Fruit fly (Drosophila melanogaster) whole organism, embryonic: ENCODE measurements around the gene cv-c.
A peak's percentile ranks its signal among the peaks of the same experiment; 100 is the strongest.

ENCODE experiments used
- BEAF-32 ChIP-seq: fragments of 200-800 bp; sonication (Bioruptor generic); optimal IDR thresholded peaks from 3 replicates; lab custom pipeline; 2017; ENCODE audit warnings: missing biosample characterization, missing genetic modification characterization, mild to moderate bottlenecking, moderate library complexity, missing genetic modification reagents
- CG10979 ChIP-seq: fragments of 200-800 bp; sonication (Bioruptor generic); optimal IDR thresholded peaks from 2 replicates; lab custom pipeline; 2018; ENCODE audit warnings: missing biosample characterization, mild to moderate bottlenecking, missing genetic modification characterization, moderate library complexity
- CG11247 ChIP-seq: fragments of 200-800 bp; sonication (Bioruptor generic); IDR thresholded peaks from 2 replicates; pipeline ENCODE4 v1.3.6; 2022; ENCODE audit warnings: missing biosample characterization, missing genetic modification characterization
- CG11456 ChIP-seq: fragments of 200-800 bp; sonication (Bioruptor generic); IDR thresholded peaks from 3 replicates; pipeline ENCODE4 v1.3.6; 2022; ENCODE audit warnings: missing biosample characterization, missing genetic modification characterization
- CG13287 ChIP-seq: fragments of 200-800 bp; sonication (Bioruptor generic); IDR thresholded peaks from 2 replicates; pipeline ENCODE4 v1.3.6; 2022; ENCODE audit warnings: missing biosample characterization, missing genetic modification characterization; ENCODE audit not compliant: partially characterized antibody
- CG13424 ChIP-seq: fragments of 200-800 bp; sonication (Bioruptor generic); optimal IDR thresholded peaks from 2 replicates; lab custom pipeline; 2019; ENCODE audit warnings: missing biosample characterization, mild to moderate bottlenecking, missing genetic modification characterization, moderate library complexity
- CG18262 ChIP-seq: fragments of 200-800 bp; optimal IDR thresholded peaks from 3 replicates; lab custom pipeline; 2019; ENCODE audit warnings: missing biosample characterization, mild to moderate bottlenecking, missing genetic modification characterization, moderate library complexity
- CG18476 ChIP-seq: fragments of 200-800 bp; sonication (Bioruptor generic); optimal IDR thresholded peaks from 2 replicates; lab custom pipeline; 2016; ENCODE audit warnings: missing biosample characterization, mild to moderate bottlenecking, missing genetic modification characterization
- CG18619 ChIP-seq: fragments of 200-800 bp; sonication (Bioruptor generic); optimal IDR thresholded peaks from 3 replicates; lab custom pipeline; 2017; ENCODE audit warnings: missing biosample characterization, mild to moderate bottlenecking, missing genetic modification characterization
- CG3065 ChIP-seq: fragments of 200-800 bp; sonication (Bioruptor generic); optimal IDR thresholded peaks from 2 replicates; lab custom pipeline; 2016; ENCODE audit warnings: missing biosample characterization, missing genetic modification characterization
- CG32532 ChIP-seq: fragments of 200-800 bp; sonication (Bioruptor generic); IDR thresholded peaks from 2 replicates; pipeline ENCODE4 v1.3.6; 2022; ENCODE audit warnings: missing biosample characterization, missing genetic modification characterization
- CG4404 ChIP-seq: fragments of 200-800 bp; sonication (Bioruptor generic); IDR thresholded peaks from 2 replicates; pipeline ENCODE4 v1.3.6; 2022; ENCODE audit warnings: missing biosample characterization, missing genetic modification characterization
- CG4707 ChIP-seq: fragments of 200-800 bp; sonication (Bioruptor generic); optimal IDR thresholded peaks from 2 replicates; lab custom pipeline; 2018; ENCODE audit warnings: missing biosample characterization, mild to moderate bottlenecking, missing genetic modification characterization, moderate library complexity
- CG4854 ChIP-seq: fragments of 200-800 bp; sonication (Bioruptor generic); optimal IDR thresholded peaks from 2 replicates; lab custom pipeline; 2016; ENCODE audit warnings: missing biosample characterization, missing genetic modification characterization, inconsistent platforms
- CG6254 ChIP-seq: fragments of 200-800 bp; sonication (Bioruptor generic); optimal IDR thresholded peaks from 3 replicates; lab custom pipeline; 2017; ENCODE audit warnings: mild to moderate bottlenecking, missing biosample characterization, missing genetic modification reagents, missing genetic modification characterization
- CG6813 ChIP-seq: fragments of 200-800 bp; sonication (Bioruptor generic); optimal IDR thresholded peaks from 2 replicates; lab custom pipeline; 2017; ENCODE audit warnings: missing biosample characterization, missing genetic modification characterization, mild to moderate bottlenecking, moderate library complexity, missing genetic modification reagents
- CG7271 ChIP-seq: fragments of 200-800 bp; sonication (Bioruptor generic); optimal IDR thresholded peaks from 2 replicates; lab custom pipeline; 2018; ENCODE audit warnings: missing biosample characterization, mild to moderate bottlenecking, missing genetic modification characterization, moderate library complexity
- CG8089 ChIP-seq: fragments of 200-800 bp; sonication (Bioruptor generic); optimal IDR thresholded peaks from 3 replicates; lab custom pipeline; 2016; ENCODE audit warnings: missing biosample characterization, missing genetic modification characterization
- CG8765 ChIP-seq: fragments of 200-800 bp; sonication (Bioruptor generic); IDR thresholded peaks from 2 replicates; pipeline ENCODE4 v1.3.6; 2022; ENCODE audit warnings: missing biosample characterization, missing genetic modification characterization
- CG8924 ChIP-seq: fragments of 200-800 bp; optimal IDR thresholded peaks from 3 replicates; lab custom pipeline; 2019; ENCODE audit warnings: missing biosample characterization, mild to moderate bottlenecking, missing genetic modification characterization, moderate library complexity
- Dfd ChIP-seq, 2 experiments: fragments of >200 bp; optimal IDR thresholded peaks; 2 replicates each; lab custom pipeline; 2017; ENCODE audit warnings: missing biosample characterization in 2 of 2, missing genetic modification characterization in 2 of 2
- Doc3 ChIP-seq: fragments of 200-800 bp; sonication (Bioruptor generic); IDR thresholded peaks from 3 replicates; pipeline ENCODE4 v1.3.6; 2022; ENCODE audit warnings: missing biosample characterization, missing genetic modification characterization; ENCODE audit not compliant: partially characterized antibody
- HLHmδ ChIP-seq: fragments of 200-800 bp; sonication (Bioruptor generic); optimal IDR thresholded peaks from 2 replicates; lab custom pipeline; 2018; ENCODE audit warnings: missing biosample characterization, mild to moderate bottlenecking, missing genetic modification characterization, moderate library complexity
- HmgZ ChIP-seq: fragments of 200-800 bp; sonication (Bioruptor generic); optimal IDR thresholded peaks from 2 replicates; lab custom pipeline; 2018; ENCODE audit warnings: missing biosample characterization, mild to moderate bottlenecking, missing genetic modification characterization
- Hsf ChIP-seq: fragments of 200-800 bp; sonication (Bioruptor generic); optimal IDR thresholded peaks from 3 replicates; lab custom pipeline; 2016; ENCODE audit warnings: missing biosample characterization, missing genetic modification characterization
- Mad ChIP-seq: fragments of 200-800 bp; sonication (Bioruptor generic); optimal IDR thresholded peaks from 2 replicates; lab custom pipeline; 2016; ENCODE audit warnings: missing biosample characterization, missing genetic modification characterization
- Mrtf ChIP-seq: fragments of 200-800 bp; sonication (Bioruptor generic); IDR thresholded peaks from 3 replicates; pipeline ENCODE4 v1.3.6; 2022; ENCODE audit warnings: missing biosample characterization, missing genetic modification characterization
- Rx ChIP-seq: fragments of 200-800 bp; sonication (Bioruptor generic); IDR thresholded peaks from 2 replicates; pipeline ENCODE4 v1.3.6; 2022; ENCODE audit warnings: missing biosample characterization, missing genetic modification characterization
- Sox102F ChIP-seq: fragments of 200-800 bp; sonication (Bioruptor generic); optimal IDR thresholded peaks from 2 replicates; lab custom pipeline; 2018; ENCODE audit warnings: missing biosample characterization, mild to moderate bottlenecking, missing genetic modification characterization, moderate library complexity
- Spps ChIP-seq: fragments of 200-800 bp; sonication (Bioruptor generic); optimal IDR thresholded peaks from 2 replicates; lab custom pipeline; 2018; ENCODE audit warnings: missing biosample characterization, mild to moderate bottlenecking, missing genetic modification characterization
- Sry-δ ChIP-seq: fragments of 200-800 bp; sonication (Bioruptor generic); optimal IDR thresholded peaks from 2 replicates; lab custom pipeline; 2016; ENCODE audit warnings: missing biosample characterization, missing genetic modification characterization
- abd-A ChIP-seq: fragments of 200-800 bp; sonication (Bioruptor generic); optimal IDR thresholded peaks from 3 replicates; lab custom pipeline; 2019; ENCODE audit warnings: missing biosample characterization, mild to moderate bottlenecking, missing genetic modification characterization, moderate library complexity
- ac ChIP-seq: fragments of 200-800 bp; sonication (Bioruptor generic); optimal IDR thresholded peaks from 3 replicates; lab custom pipeline; 2017; ENCODE audit warnings: missing biosample characterization, mild to moderate bottlenecking, missing genetic modification characterization
- bbx ChIP-seq: fragments of 200-800 bp; sonication (Bioruptor generic); IDR thresholded peaks from 2 replicates; pipeline ENCODE4 v1.3.6; 2022; ENCODE audit warnings: missing biosample characterization, missing genetic modification characterization; ENCODE audit not compliant: partially characterized antibody
- cwo ChIP-seq: fragments of 200-800 bp; sonication (Bioruptor generic); optimal IDR thresholded peaks from 3 replicates; lab custom pipeline; 2017; ENCODE audit warnings: missing biosample characterization, missing genetic modification characterization, mild to moderate bottlenecking, moderate library complexity, missing genetic modification reagents
- da ChIP-seq: fragments of 200-800 bp; sonication (Bioruptor generic); optimal IDR thresholded peaks from 2 replicates; lab custom pipeline; 2016; ENCODE audit warnings: missing biosample characterization, missing genetic modification characterization
- dysf ChIP-seq: fragments of 200-800 bp; sonication (Bioruptor generic); IDR thresholded peaks from 3 replicates; pipeline ENCODE4 v1.3.6; 2022; ENCODE audit warnings: missing biosample characterization, missing genetic modification characterization
- eyg ChIP-seq: fragments of 200-800 bp; sonication (Bioruptor generic); optimal IDR thresholded peaks from 3 replicates; lab custom pipeline; 2016; ENCODE audit warnings: missing biosample characterization, missing genetic modification characterization
- fd96Cb ChIP-seq: fragments of 200-800 bp; sonication (Bioruptor generic); optimal IDR thresholded peaks from 2 replicates; lab custom pipeline; 2018; ENCODE audit warnings: missing biosample characterization, mild to moderate bottlenecking, missing genetic modification characterization, moderate library complexity
- insv ChIP-seq, 2 experiments: fragments of 200-800 bp; sonication (Bioruptor generic); optimal IDR thresholded peaks; 3 replicates each; lab custom pipeline; 2016 to 2018; ENCODE audit warnings: missing biosample characterization in 2 of 2, missing genetic modification characterization in 2 of 2
- lmd ChIP-seq: fragments of 200-800 bp; sonication (Bioruptor generic); IDR thresholded peaks from 2 replicates; pipeline ENCODE4 v1.3.6; 2022; ENCODE audit warnings: missing biosample characterization, missing genetic modification characterization
- mam ChIP-seq: fragments of 200-800 bp; sonication (Bioruptor generic); optimal IDR thresholded peaks from 3 replicates; lab custom pipeline; 2016; ENCODE audit warnings: missing biosample characterization, missing genetic modification characterization
- nerfin-1 ChIP-seq: fragments of 200-800 bp; sonication (Bioruptor generic); optimal IDR thresholded peaks from 3 replicates; lab custom pipeline; 2019; ENCODE audit warnings: missing biosample characterization, mild to moderate bottlenecking, missing genetic modification characterization, moderate library complexity
- pfk ChIP-seq: fragments of 200-800 bp; sonication (Bioruptor generic); optimal IDR thresholded peaks from 2 replicates; lab custom pipeline; 2018; ENCODE audit warnings: missing biosample characterization, mild to moderate bottlenecking, missing genetic modification characterization, moderate library complexity
- scrt ChIP-seq: fragments of 200-800 bp; sonication (Bioruptor generic); optimal IDR thresholded peaks from 2 replicates; lab custom pipeline; 2018; ENCODE audit warnings: missing biosample characterization, mild to moderate bottlenecking, missing genetic modification characterization, moderate library complexity
- wor ChIP-seq: fragments of 200-800 bp; sonication (Bioruptor generic); IDR thresholded peaks from 2 replicates; pipeline ENCODE4 v1.3.6; 2022; ENCODE audit warnings: missing biosample characterization, missing genetic modification characterization
- yki ChIP-seq: fragments of >200 bp; optimal IDR thresholded peaks from 3 replicates; lab custom pipeline; 2018
- zf30C ChIP-seq: fragments of 200-800 bp; sonication (Bioruptor generic); optimal IDR thresholded peaks from 3 replicates; lab custom pipeline; 2018; ENCODE audit warnings: missing biosample characterization, mild to moderate bottlenecking, missing genetic modification characterization
- zfh2 ChIP-seq: fragments of 200-800 bp; sonication (Bioruptor generic); optimal IDR thresholded peaks from 2 replicates; lab custom pipeline; 2016; ENCODE audit warnings: missing biosample characterization, missing genetic modification characterization

The cv-c gene

DNA sequence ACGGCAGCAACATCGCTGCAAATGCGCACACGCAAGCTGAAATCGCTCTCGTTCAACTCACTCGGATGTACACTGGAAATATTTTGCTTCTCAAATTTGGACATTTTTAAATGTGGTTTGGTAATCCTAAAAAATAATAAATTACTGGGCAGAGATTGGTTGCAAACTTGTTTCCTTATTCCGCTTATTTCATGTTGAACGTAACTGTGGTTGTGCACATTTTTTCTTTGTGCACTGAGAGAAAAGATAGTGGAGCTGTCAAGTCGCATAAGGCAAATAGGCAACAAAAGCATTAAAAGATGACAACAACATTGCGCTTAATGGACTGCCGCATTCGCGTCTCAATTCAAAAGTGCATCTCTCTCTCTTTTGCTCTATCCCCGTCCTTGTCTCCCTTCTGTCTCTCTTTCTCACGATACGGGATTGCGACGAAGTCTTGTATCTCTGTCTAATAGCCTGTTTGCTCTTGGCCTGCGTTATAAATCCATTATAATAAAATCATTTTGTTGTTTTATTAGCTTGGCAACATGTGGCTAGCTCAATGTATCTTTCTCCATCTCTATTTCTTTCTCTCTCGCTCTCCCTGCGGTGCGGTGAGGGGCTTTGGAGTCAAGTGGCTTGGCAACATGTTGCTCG is 108.2 kb downstream of the cv-c start (continued):
- TF ChIP-seq HLHmδ (GFP tag; lab: Kevin White, UChicago), result no peak
- TF ChIP-seq Rx, result peak; percentile 88
- TF ChIP-seq Mrtf (GFP tag; lab: Robert Waterston, UW), result peak; percentile 78; the same call in 2 of the 3 replicates
- peak; percentile 92 for TF ChIP-seq fd96Cb (tag; lab: Kevin White, UChicago)
- peak; percentile 94 for TF ChIP-seq abd-A
- TF ChIP-seq CG11456, result peak; percentile 84
- no peak for TF ChIP-seq yki (lab: Kevin White, UChicago)
- no peak for TF ChIP-seq pfk (GFP tag; lab: Kevin White, UChicago)
- TF ChIP-seq Spps (tag; lab: Kevin White, UChicago), result peak; percentile 71
- peak; percentile 87 for TF ChIP-seq nerfin-1 (tag; lab: Kevin White, UChicago)
- TF ChIP-seq CG4854 (GFP tag; lab: Kevin White, UChicago), result peak; percentile 77
- peak; percentile 88 for TF ChIP-seq HmgZ (tag; lab: Kevin White, UChicago)
- TF ChIP-seq CG18619, result peak; percentile 94
- peak; percentile 89 for TF ChIP-seq CG10979 (tag; lab: Kevin White, UChicago)
- peak; percentile 44; the same call in 1 of the 2 replicates for TF ChIP-seq CG8765 (GFP tag; lab: Robert Waterston, UW)
- TF ChIP-seq zf30C (GFP tag; lab: Kevin White, UChicago), result peak; percentile 78
- peak; percentile 96 for TF ChIP-seq wor (GFP tag; lab: Robert Waterston, UW)
- TF ChIP-seq Doc3 (GFP tag; lab: Robert Waterston, UW), result no peak
- TF ChIP-seq CG32532 (GFP tag; lab: Robert Waterston, UW), result peak; percentile 68
- no peak for TF ChIP-seq bbx (GFP tag; lab: Robert Waterston, UW)
- TF ChIP-seq Sox102F (GFP tag; lab: Kevin White, UChicago), result peak; percentile 98
- peak; percentile 96 for TF ChIP-seq CG8089
- TF ChIP-seq CG18476 (GFP tag; lab: Kevin White, UChicago), result peak; percentile 82
- peak; percentile 59 for TF ChIP-seq scrt (GFP tag; lab: Kevin White, UChicago)
- peak; percentile 83 for TF ChIP-seq eyg (GFP tag; lab: Kevin White, UChicago)
- peak; percentile 88 for TF ChIP-seq CG4707 (GFP tag; lab: Kevin White, UChicago)
- peak; percentile 86 for TF ChIP-seq da (GFP tag; lab: Kevin White, UChicago)
- TF ChIP-seq Mad (GFP tag; lab: Kevin White, UChicago), result peak; percentile 96
- TF ChIP-seq CG4404, result peak; percentile 43
- peak; percentile 84 for TF ChIP-seq CG18262
- TF ChIP-seq insv (GFP tag; optimal IDR thresholded peaks at IDR 0.05; lab: Kevin White, UChicago), result peak in 1 of 2 experiments; percentile 71
- TF ChIP-seq CG6254 (GFP tag; lab: Kevin White, UChicago), result peak; percentile 63
- peak; percentile 95 for TF ChIP-seq CG3065 (GFP tag; lab: Kevin White, UChicago)
- TF ChIP-seq CG6813, result peak; percentile 61
- peak; percentile 90 for TF ChIP-seq CG8924
- peak; percentile 87 for TF ChIP-seq zfh2 (GFP tag; lab: Kevin White, UChicago)
- peak; percentile 96 for TF ChIP-seq CG13424 (tag; lab: Kevin White, UChicago)
- peak; percentile 63 for TF ChIP-seq cwo (GFP tag; lab: Kevin White, UChicago)
- TF ChIP-seq Hsf (GFP tag; lab: Kevin White, UChicago), result peak; percentile 97
- peak; percentile 96 for TF ChIP-seq mam (GFP tag; lab: Kevin White, UChicago)
- TF ChIP-seq ac, result peak; percentile 46
- TF ChIP-seq CG7271 (tag; lab: Kevin White, UChicago), result no peak
- TF ChIP-seq CG13287 (GFP tag; lab: Robert Waterston, UW), result no peak
- peak; percentile 48 for TF ChIP-seq Sry-δ (GFP tag; lab: Kevin White, UChicago)
- TF ChIP-seq BEAF-32, result no peak
- TF ChIP-seq CG11247 (GFP tag; lab: Robert Waterston, UW), result peak; percentile 71
- peak; percentile 85 for TF ChIP-seq lmd (GFP tag; lab: Robert Waterston, UW)
- peak; percentile 96 for TF ChIP-seq dysf (GFP tag; lab: Robert Waterston, UW)
- TF ChIP-seq Dfd (GFP tag; optimal IDR thresholded peaks at IDR 0.05; lab: Kevin White, UChicago), result no peak
